Fruit fly (Drosophila melanogaster) whole organism, wandering third instar larva: ENCODE measurements around the gene witty.

Source experiments
- Abd-B ChIP-seq: fragments of >200 bp; optimal IDR thresholded peaks from 2 replicates; lab custom pipeline; 2017; ENCODE audit warnings: missing biosample characterization, missing genetic modification characterization
- CG9705 ChIP-seq: fragments of 200-800 bp; sonication (Bioruptor generic); optimal IDR thresholded peaks from 2 replicates; lab custom pipeline; 2018; ENCODE audit warnings: missing biosample characterization, mild to moderate bottlenecking, missing genetic modification characterization
- Dfd ChIP-seq: fragments of >200 bp; optimal IDR thresholded peaks from 2 replicates; lab custom pipeline; 2017; ENCODE audit warnings: missing biosample characterization, missing genetic modification characterization
- GATAd ChIP-seq: sonication (Bioruptor generic); optimal IDR thresholded peaks from 2 replicates; lab custom pipeline; 2016; ENCODE audit warnings: missing biosample characterization, missing genetic modification characterization
- HLH106 ChIP-seq: fragments of 200-800 bp; optimal IDR thresholded peaks from 3 replicates; lab custom pipeline; 2019; ENCODE audit warnings: missing biosample characterization, mild to moderate bottlenecking, missing genetic modification characterization, moderate library complexity
- Hnf4 ChIP-seq: fragments of 200-800 bp; sonication (Bioruptor generic); optimal IDR thresholded peaks from 2 replicates; lab custom pipeline; 2016; ENCODE audit warnings: missing biosample characterization, mild to moderate bottlenecking, missing genetic modification characterization
- Hr83 ChIP-seq: fragments of 200-300 bp; sonication (Bioruptor generic); optimal IDR thresholded peaks from 2 replicates; lab custom pipeline; 2016; ENCODE audit warnings: missing biosample characterization, mild to moderate bottlenecking, missing genetic modification characterization, moderate library complexity; ENCODE audit not compliant: poor library complexity, severe bottlenecking
- Jra ChIP-seq: sonication (Bioruptor generic); optimal IDR thresholded peaks from 2 replicates; lab custom pipeline; 2016; ENCODE audit warnings: missing biosample characterization, missing genetic modification characterization
- Mio ChIP-seq: sonication (Bioruptor generic); optimal IDR thresholded peaks from 2 replicates; lab custom pipeline; 2016; ENCODE audit warnings: missing biosample characterization, missing genetic modification characterization
- N ChIP-seq: fragments of >200 bp; optimal IDR thresholded peaks from 2 replicates; lab custom pipeline; 2018; ENCODE audit warnings: missing biosample characterization, missing external identifiers, missing genetic modification characterization
- OdsH ChIP-seq: fragments of 200-800 bp; sonication (Bioruptor generic); optimal IDR thresholded peaks from 2 replicates; lab custom pipeline; 2016; ENCODE audit warnings: missing biosample characterization, mild to moderate bottlenecking, missing genetic modification characterization
- Rel ChIP-seq, 2 experiments: fragments of 200-800 bp; sonication (Bioruptor generic) in 1 of 2; optimal IDR thresholded peaks; 2 replicates in 1 of 2; 3 replicates in 1 of 2; lab custom pipeline; 2016 to 2019; ENCODE audit warnings: mild to moderate bottlenecking in 2 of 2, missing biosample characterization in 2 of 2, missing genetic modification characterization in 2 of 2, moderate library complexity in 1 of 2
- Sp1 ChIP-seq: fragments of 200-800 bp; sonication (Bioruptor generic); optimal IDR thresholded peaks from 3 replicates; lab custom pipeline; 2019; ENCODE audit warnings: missing biosample characterization, mild to moderate bottlenecking, missing genetic modification characterization, moderate library complexity
- Vsx2 ChIP-seq: fragments of 200-300, 225-300 bp; sonication (Bioruptor generic); optimal IDR thresholded peaks from 2 replicates; lab custom pipeline; 2018; ENCODE audit warnings: missing biosample characterization, missing genetic modification characterization; ENCODE audit not compliant: partially characterized antibody
- br ChIP-seq: fragments of 200-800 bp; sonication (Bioruptor generic); optimal IDR thresholded peaks from 2 replicates; lab custom pipeline; 2016; ENCODE audit warnings: missing biosample characterization, missing genetic modification characterization
- dmrt93B ChIP-seq: fragments of 200-800 bp; sonication (Bioruptor generic); optimal IDR thresholded peaks from 2 replicates; lab custom pipeline; 2018; ENCODE audit warnings: missing biosample characterization, mild to moderate bottlenecking, missing genetic modification characterization
- dsf ChIP-seq: sonication (Bioruptor generic); optimal IDR thresholded peaks from 2 replicates; lab custom pipeline; 2016; ENCODE audit warnings: missing biosample characterization, missing genetic modification characterization, borderline replicate concordance
- ey ChIP-seq: fragments of 200-800 bp; sonication (Bioruptor generic); optimal IDR thresholded peaks from 2 replicates; lab custom pipeline; 2016; ENCODE audit warnings: missing biosample characterization, missing genetic modification characterization
- foxo ChIP-seq, 2 experiments: fragments of 200-800 bp; sonication (Bioruptor generic); optimal IDR thresholded peaks; 2 replicates in 1 of 2; 3 replicates in 1 of 2; lab custom pipeline; 2016 to 2017; ENCODE audit warnings: missing biosample characterization in 2 of 2, missing genetic modification characterization in 2 of 2
- h ChIP-seq: fragments of 200-800 bp; sonication (Bioruptor generic); optimal IDR thresholded peaks from 3 replicates; lab custom pipeline; 2016; ENCODE audit warnings: missing biosample characterization, mild to moderate bottlenecking, missing genetic modification characterization
- jim ChIP-seq: fragments of 175-275, 200-325 bp; sonication (Bioruptor generic); optimal IDR thresholded peaks from 2 replicates; lab custom pipeline; 2016; ENCODE audit warnings: missing biosample characterization, mild to moderate bottlenecking, missing genetic modification characterization
- psq ChIP-seq: fragments of 200-800 bp; sonication (Bioruptor generic); optimal IDR thresholded peaks from 3 replicates; lab custom pipeline; 2017; ENCODE audit warnings: missing biosample characterization, mild to moderate bottlenecking, missing genetic modification characterization, moderate library complexity
- rgr ChIP-seq: fragments of 200-800 bp; sonication (Bioruptor generic); optimal IDR thresholded peaks from 3 replicates; lab custom pipeline; 2016; ENCODE audit warnings: missing biosample characterization, mild to moderate bottlenecking, missing genetic modification characterization
- sv ChIP-seq: fragments of 200-800 bp; sonication (Bioruptor generic); optimal IDR thresholded peaks from 3 replicates; lab custom pipeline; 2016; ENCODE audit warnings: missing biosample characterization, missing genetic modification characterization
- tai ChIP-seq: sonication (Bioruptor generic); optimal IDR thresholded peaks from 2 replicates; lab custom pipeline; 2016; ENCODE audit warnings: missing biosample characterization, missing genetic modification characterization
- woc ChIP-seq: sonication (Bioruptor generic); optimal IDR thresholded peaks from 2 replicates; lab custom pipeline; 2016; ENCODE audit warnings: missing biosample characterization, mild to moderate bottlenecking, missing genetic modification characterization

witty gene

dm6 chr2L:8311091-8311490, 27.0 kb upstream of the witty start, which contains the start of the genes CG7810 and CG7806:
Gene CG7810 (minus strand): TSS chr2L:8311195.
Gene CG7806 (plus strand): TSS chr2L:8311399.
- peak; percentile 94 for TF ChIP-seq Hnf4 (GFP tag; lab: Kevin White, UChicago)
- TF ChIP-seq Dfd (GFP tag; lab: Kevin White, UChicago): no peak
- TF ChIP-seq Vsx2: no peak
- peak; percentile 41 for TF ChIP-seq Mio (GFP tag; lab: Kevin White, UChicago)
- peak; percentile 90 for TF ChIP-seq dsf (GFP tag; lab: Kevin White, UChicago)
- TF ChIP-seq Hr83 (GFP tag; lab: Kevin White, UChicago): peak; percentile 72
- TF ChIP-seq Rel (GFP tag; optimal IDR thresholded peaks at IDR 0.05; lab: Kevin White, UChicago): no peak
- TF ChIP-seq Rel (tag; optimal IDR thresholded peaks at IDR 0.05; lab: Kevin White, UChicago): peak; percentile 80
- peak; percentile 84 for TF ChIP-seq woc (GFP tag; lab: Kevin White, UChicago)
- TF ChIP-seq Abd-B (GFP tag; lab: Kevin White, UChicago): no peak
- TF ChIP-seq ey (GFP tag; lab: Kevin White, UChicago): peak; percentile 91
- TF ChIP-seq h (GFP tag; lab: Kevin White, UChicago): peak; percentile 93
- peak; percentile 77 for TF ChIP-seq CG9705
- TF ChIP-seq br (GFP tag; lab: Kevin White, UChicago): no peak
- TF ChIP-seq Jra (GFP tag; lab: Kevin White, UChicago): peak; percentile 87
- TF ChIP-seq GATAd: peak; percentile 64
- TF ChIP-seq OdsH (GFP tag; lab: Kevin White, UChicago): peak; percentile 92
- peak; percentile 70 to 90 for TF ChIP-seq foxo (GFP tag; optimal IDR thresholded peaks at IDR 0.05; lab: Kevin White, UChicago)
- peak; percentile 69 for TF ChIP-seq sv
- peak; percentile 90 for TF ChIP-seq Sp1 (GFP tag; lab: Kevin White, UChicago)
- TF ChIP-seq jim: no peak
- no peak for TF ChIP-seq N (GFP tag; lab: Kevin White, UChicago)
- TF ChIP-seq psq (GFP tag; lab: Kevin White, UChicago): peak; percentile 84
- peak; percentile 87 for TF ChIP-seq HLH106 (tag; lab: Kevin White, UChicago)
- peak; percentile 95 for TF ChIP-seq rgr
- no peak for TF ChIP-seq tai

dm6 chr2L:8311741-8312140, 26.3 kb upstream of the witty start:
- TF ChIP-seq OdsH (GFP tag; lab: Kevin White, UChicago): no peak
- TF ChIP-seq Rel (GFP tag; optimal IDR thresholded peaks at IDR 0.05; lab: Kevin White, UChicago): no peak
- peak; percentile 98 for TF ChIP-seq Rel (tag; optimal IDR thresholded peaks at IDR 0.05; lab: Kevin White, UChicago)

DNA sequence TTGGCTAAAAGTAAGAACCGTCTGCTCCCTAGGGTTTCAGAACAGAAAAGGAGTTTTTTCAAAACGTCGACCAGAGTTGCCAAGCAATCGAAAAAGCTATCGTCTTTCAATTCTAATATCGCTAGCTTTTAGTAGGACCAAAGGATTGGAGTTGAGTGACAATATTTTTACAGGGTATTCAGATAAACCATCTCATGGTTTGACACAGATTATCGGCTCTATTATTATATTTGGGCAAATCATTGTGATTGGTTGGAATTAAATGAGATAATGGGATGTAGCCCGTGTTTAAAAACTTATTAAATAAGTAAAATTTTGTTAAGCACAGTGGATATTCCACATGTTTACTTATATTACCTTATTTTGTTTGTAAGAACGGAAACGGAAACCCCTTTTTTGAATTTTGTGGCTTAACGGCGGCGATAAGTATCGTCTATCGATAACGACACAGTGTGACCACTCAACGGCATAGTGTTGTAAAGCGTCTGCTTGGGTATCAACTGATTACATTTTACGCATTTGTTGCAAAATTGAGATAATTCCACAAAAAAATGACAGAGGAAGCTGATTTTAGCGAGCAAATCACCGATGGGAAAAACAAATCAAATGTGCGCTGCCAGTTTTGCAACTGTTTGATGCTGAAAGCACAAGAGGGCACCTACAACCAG, 18.1 kb upstream of the witty start, which contains the start of the genes mtsh and strat:
Gene mtsh (minus strand): TSS at position 51 of the 668 bp plus-strand sequence.
Gene strat (plus strand): TSS at position 471 of the 668 bp plus-strand sequence.
- TF ChIP-seq Sp1 (GFP tag; lab: Kevin White, UChicago): peak; percentile 57
- TF ChIP-seq rgr: peak; percentile 63
- TF ChIP-seq OdsH (GFP tag; lab: Kevin White, UChicago): peak; percentile 52
- TF ChIP-seq ey (GFP tag; lab: Kevin White, UChicago): peak; percentile 11
- TF ChIP-seq h (GFP tag; lab: Kevin White, UChicago): no peak
- TF ChIP-seq dmrt93B (GFP tag; lab: Kevin White, UChicago): peak; percentile 33
- peak; percentile 53 for TF ChIP-seq Hr83 (GFP tag; lab: Kevin White, UChicago)
- TF ChIP-seq Rel (GFP tag; optimal IDR thresholded peaks at IDR 0.05; lab: Kevin White, UChicago): no peak
- no peak for TF ChIP-seq Rel (tag; optimal IDR thresholded peaks at IDR 0.05; lab: Kevin White, UChicago)
- TF ChIP-seq foxo (GFP tag; optimal IDR thresholded peaks at IDR 0.05; lab: Kevin White, UChicago): peak in 1 of 2 experiments; percentile 64
- TF ChIP-seq Jra (GFP tag; lab: Kevin White, UChicago): no peak
- peak; percentile 42 for TF ChIP-seq psq (GFP tag; lab: Kevin White, UChicago)
- TF ChIP-seq CG9705: peak; percentile 78

dm6 chr2L:8325150-8325549, 12.9 kb upstream of the witty start, which contains the start of gene CG7781:
Gene CG7781 (minus strand): TSS chr2L:8325409.
- TF ChIP-seq HLH106 (tag; lab: Kevin White, UChicago) (no peak), Hr83 (GFP tag; lab: Kevin White, UChicago) (peak; percentile 29)
